Fruit fly (Drosophila melanogaster): Measurements from ENCODE around the gene CG12206.

The CG12206 gene

DNA sequence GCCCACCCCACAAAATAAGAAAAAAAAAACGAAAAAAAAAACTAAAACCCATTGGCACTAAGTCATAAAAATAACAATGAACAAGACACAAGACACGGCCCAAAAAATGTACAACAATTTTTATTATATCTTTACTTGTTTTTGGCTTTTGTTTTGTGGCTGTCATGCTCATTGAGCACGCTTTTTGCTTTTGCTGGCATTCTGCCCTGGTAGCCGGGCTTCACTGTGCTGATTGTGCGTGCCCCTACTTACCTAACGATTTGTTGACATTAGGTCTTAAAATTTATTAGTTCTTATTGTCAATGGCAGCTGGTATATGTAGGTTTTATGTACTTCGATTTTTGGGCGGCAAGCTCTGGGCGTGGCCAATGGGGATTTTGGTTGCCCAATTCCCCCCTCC, 15.8 kb downstream of the CG12206 start:
- TF ChIP-seq CG17801 (GFP tag; optimal IDR thresholded peaks at IDR 0.05; ENCODE audit: partially characterized antibody) = peak; percentile 14

- no peak for TF ChIP-seq CG17801 (GFP tag; optimal IDR thresholded peaks at IDR 0.05; ENCODE audit: partially characterized antibody)
Observed at dm6 chrX:3457518-3457917, 16.8 kb downstream of the CG12206 start.

dm6 chrX:3455431-3456001, 18.8 kb downstream of the CG12206 start:
- no peak for TF ChIP-seq CG17801 (GFP tag; optimal IDR thresholded peaks at IDR 0.05; ENCODE audit: partially characterized antibody)

DNA sequence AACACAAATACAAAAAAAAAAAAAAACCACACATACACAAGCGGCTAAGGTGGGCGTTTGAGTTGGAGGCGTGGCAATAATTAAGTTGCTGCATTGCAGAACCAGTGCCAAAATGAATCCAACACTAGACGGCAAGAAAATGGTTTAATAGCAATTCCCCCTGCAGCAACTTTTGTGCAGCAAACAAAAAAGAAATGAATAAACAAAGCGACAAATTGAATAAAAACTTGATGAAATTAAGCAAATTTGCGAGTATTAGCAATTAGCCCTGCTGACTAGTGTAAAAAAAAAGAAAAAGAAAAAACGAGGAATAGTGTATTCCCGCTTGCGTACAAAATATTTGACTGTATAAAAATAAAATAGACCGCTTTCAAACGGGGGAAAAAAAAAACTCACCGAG, 19.6 kb downstream of the CG12206 start:
- no peak for TF ChIP-seq CG17801 (GFP tag; optimal IDR thresholded peaks at IDR 0.05; ENCODE audit: partially characterized antibody)

DNA sequence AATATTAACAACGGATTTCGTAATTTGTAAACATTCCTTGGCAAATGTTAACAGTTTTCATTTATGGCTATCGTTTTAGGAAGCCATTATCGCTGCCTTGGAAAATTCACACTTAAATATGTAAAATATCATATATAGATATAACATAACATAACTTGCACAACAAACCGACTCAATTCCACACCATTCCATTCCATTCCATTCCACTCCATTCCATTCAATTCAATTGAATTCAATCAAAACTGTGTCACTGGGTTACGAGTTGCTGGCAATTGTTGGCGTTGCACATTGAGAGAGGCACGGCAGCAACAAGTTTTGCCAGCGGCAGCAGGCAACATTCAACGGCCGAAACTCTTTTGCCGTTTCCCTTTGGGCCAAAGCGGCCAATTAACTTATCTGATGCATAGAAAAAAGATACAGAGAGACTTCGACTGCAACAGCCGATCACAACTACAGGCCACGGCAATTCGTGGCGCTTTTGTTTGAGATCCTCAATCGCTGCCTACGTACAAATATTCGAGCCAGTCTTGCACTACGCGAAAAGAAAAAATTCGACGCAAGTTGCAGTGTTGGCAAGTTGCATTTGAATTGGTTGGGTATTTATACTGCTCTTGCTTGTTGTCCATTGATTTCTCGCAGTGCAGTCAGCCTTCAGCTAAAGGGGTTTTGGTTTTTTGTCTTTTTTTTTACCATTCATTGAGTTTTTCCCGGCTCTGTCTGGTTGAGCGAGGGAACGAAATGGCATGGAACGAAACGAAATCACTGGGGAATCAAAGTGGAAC, 21.1 kb downstream of the CG12206 start:
- no peak for TF ChIP-seq CG17801 (GFP tag; optimal IDR thresholded peaks at IDR 0.05; ENCODE audit: partially characterized antibody)

dm6 chrX:3451916-3452315, 22.4 kb downstream of the CG12206 start:
- TF ChIP-seq CG17801 (GFP tag; optimal IDR thresholded peaks at IDR 0.05; ENCODE audit: partially characterized antibody) = no peak

DNA sequence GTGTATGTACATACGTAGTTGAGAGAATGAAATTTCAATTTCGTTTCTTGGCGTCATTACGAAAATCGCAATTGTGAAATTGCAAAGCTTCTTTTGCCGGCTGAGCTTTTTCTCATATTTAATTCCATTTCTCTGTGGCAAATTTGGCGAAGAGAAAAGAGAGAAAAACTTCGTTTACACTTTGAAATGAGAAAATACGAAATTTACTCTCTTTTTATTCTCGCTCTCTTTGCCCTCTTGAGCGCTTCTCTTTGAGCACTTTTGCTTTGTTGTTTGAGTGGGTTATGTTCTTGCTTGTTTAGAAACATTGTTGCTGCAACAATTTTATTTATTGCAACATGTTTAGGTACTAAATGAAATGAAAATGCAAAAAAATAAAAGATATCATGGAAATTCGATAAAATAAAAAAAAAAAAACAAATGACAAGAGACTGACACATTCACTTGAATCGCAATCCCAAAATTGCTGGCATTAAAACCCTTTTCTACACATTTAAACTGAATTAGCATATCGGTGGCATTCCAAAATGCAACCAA, 23.0 kb downstream of the CG12206 start:
- TF ChIP-seq CG17801 (GFP tag; optimal IDR thresholded peaks at IDR 0.05; ENCODE audit: partially characterized antibody) = no peak

DNA sequence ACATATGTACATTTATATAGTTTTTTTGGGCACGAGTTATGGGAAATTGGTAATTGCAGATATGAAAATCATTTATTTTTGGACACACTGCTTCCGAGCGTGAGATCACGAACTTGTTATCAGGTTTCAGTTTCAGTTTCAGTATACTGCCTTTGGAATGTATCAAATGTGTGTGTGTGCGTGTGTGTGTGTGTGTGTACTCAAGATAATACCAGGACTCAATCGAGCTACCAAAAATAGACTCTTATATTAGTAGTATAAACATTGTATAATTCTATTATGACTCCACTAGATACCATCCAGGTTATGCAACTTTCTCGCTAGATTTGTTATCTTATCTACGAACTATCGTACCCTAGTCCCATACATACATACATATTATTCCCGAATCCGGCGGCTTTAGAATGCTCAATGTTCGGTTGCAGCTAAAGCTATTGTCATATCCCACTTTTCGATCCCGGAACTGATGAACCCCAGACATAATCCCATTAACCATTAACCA, 25.4 kb downstream of the CG12206 start, which contains the start of gene CG12535:
CG12535 (minus strand) TSS at position 51 of the 502 bp plus-strand sequence.
- no peak for TF ChIP-seq CG17801 (GFP tag; optimal IDR thresholded peaks at IDR 0.05; ENCODE audit: partially characterized antibody)

DNA sequence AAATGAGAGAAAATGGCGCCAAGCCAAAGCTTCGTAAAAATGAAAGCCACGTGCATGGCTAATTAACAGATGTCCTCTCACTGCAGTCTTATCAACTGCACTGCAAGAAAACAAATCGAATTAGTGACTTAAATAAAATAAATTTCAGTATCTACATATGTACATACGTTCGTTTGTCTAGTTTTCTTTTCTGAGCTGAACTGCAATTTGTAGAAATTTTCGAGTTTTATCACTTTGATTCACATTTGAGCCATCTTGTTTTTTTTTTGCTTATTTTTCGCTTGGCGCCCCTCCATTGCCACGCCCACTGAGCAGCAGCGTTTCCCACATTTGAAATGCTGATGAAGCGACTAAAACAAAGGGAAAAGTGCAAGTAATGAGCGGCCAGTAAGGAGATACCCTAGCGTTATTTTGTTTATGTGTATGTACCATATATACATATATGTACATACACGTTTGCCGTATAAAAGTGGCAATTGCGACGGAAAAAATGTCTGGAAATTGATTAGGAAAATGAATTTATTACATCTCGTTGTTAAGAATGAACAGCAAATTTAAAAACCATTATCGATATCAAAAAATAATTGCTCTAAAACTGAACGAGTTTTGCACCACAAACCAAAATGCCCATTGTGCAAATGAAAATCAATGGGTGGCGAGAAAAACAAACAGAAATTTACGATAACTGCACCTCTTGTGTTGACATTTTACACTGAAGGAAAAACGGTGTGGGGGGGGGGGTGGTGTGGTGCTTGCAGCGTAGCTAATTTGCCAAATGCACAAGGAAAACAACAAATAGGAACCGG, 26.4 kb downstream of the CG12206 start:
- peak; percentile 64 for TF ChIP-seq CG17801 (GFP tag; optimal IDR thresholded peaks at IDR 0.05; ENCODE audit: partially characterized antibody)

dm6 chrX:3446650-3447049, 27.7 kb downstream of the CG12206 start:
- TF ChIP-seq CG17801 (GFP tag; optimal IDR thresholded peaks at IDR 0.05; ENCODE audit: partially characterized antibody) = peak; percentile 81

- TF ChIP-seq CG17801 (GFP tag; optimal IDR thresholded peaks at IDR 0.05; ENCODE audit: partially characterized antibody) = no peak
Observed at dm6 chrX:3446157-3446556, 28.2 kb downstream of the CG12206 start.

dm6 chrX:3444800-3445199, 29.5 kb downstream of the CG12206 start:
- no peak for TF ChIP-seq CG17801 (GFP tag; optimal IDR thresholded peaks at IDR 0.05; ENCODE audit: partially characterized antibody)

DNA sequence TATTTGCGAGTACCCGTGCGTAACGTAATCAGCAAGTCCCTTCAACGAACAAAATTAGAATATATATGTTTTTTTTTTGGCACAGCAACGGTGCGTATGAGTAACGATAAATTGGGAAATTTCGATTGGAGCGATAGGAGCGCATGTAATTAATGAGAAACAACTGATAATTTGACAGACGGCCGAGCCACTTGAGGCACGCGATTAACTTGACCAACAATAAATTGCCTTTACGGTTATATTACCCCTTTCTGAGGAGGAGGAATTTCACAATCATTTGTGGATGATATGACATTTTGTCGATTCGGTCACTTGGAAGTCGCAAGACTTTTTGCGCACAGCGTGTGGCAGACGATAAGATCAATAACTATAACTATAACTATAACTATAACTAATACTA, 30.4 kb downstream of the CG12206 start:
- no peak for TF ChIP-seq CG17801 (GFP tag; optimal IDR thresholded peaks at IDR 0.05; ENCODE audit: partially characterized antibody)

dm6 chrX:3442543-3443207, 31.6 kb downstream of the CG12206 start:
- TF ChIP-seq CG17801 (GFP tag; optimal IDR thresholded peaks at IDR 0.05; ENCODE audit: partially characterized antibody) = no peak

DNA sequence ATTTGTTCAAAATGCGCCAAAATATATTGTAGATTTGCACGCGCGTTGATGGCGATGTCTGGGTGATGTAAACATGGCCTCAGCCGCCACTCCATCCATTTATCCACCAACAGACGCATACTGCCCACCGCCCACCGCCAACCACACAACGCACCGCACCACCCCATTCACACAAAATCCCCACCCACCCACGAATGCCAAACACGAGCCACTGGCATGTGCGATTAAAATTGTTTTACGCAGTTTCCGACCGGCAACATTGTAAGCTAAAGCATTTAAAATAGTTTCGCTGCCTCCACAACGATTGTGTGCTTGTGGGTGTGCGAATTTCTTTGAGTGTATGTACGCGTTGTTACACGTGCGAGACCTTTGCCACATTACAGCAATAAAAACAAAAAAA, 33.8 kb downstream of the CG12206 start:
- no peak for TF ChIP-seq CG17801 (GFP tag; optimal IDR thresholded peaks at IDR 0.05; ENCODE audit: partially characterized antibody)

Data from ovary, adult (tissue).